Worm (Caenorhabditis elegans) whole organism, late embryonic: ENCODE data around the gene cyp-33C5.

Source experiments
- C38D4.7 ChIP-seq: fragments of 200-800 bp; sonication (Bioruptor generic); optimal IDR thresholded peaks from 2 replicates; lab custom pipeline; 2018; ENCODE audit warnings: mild to moderate bottlenecking, missing genetic modification characterization, moderate library complexity, missing compliant biosample characterization
- F13H6.1 ChIP-seq: sonication (generic microtip); optimal IDR thresholded peaks from 2 replicates; lab custom pipeline; 2016; ENCODE audit warnings: missing genetic modification characterization, missing compliant biosample characterization
- K09A11.1 ChIP-seq: sonication (generic microtip); optimal IDR thresholded peaks from 2 replicates; lab custom pipeline; 2017; ENCODE audit warnings: antibody characterized with exemption, mild to moderate bottlenecking, missing genetic modification characterization, missing compliant biosample characterization; ENCODE audit not compliant: insufficient read depth
- Y22D7AL.16 ChIP-seq: sonication (generic microtip); optimal IDR thresholded peaks from 2 replicates; lab custom pipeline; 2016; ENCODE audit warnings: missing genetic modification characterization, missing compliant biosample characterization
- ahr-1 ChIP-seq: sonication (generic microtip); optimal IDR thresholded peaks from 2 replicates; lab custom pipeline; 2016; ENCODE audit warnings: missing genetic modification characterization, missing compliant biosample characterization
- ama-1 ChIP-seq: fragments of 150-350 bp; optimal IDR thresholded peaks from 2 replicates; lab custom pipeline; 2014
- ceh-14 ChIP-seq: sonication (generic microtip); optimal IDR thresholded peaks from 2 replicates; lab custom pipeline; 2016; ENCODE audit warnings: missing genotype, missing genetic modification characterization, missing compliant biosample characterization
- ceh-18 ChIP-seq: sonication (generic microtip); optimal IDR thresholded peaks from 2 replicates; lab custom pipeline; 2016; ENCODE audit warnings: missing genetic modification characterization, missing compliant biosample characterization
- ceh-19 ChIP-seq: fragments of 200-800 bp; sonication (Bioruptor generic); optimal IDR thresholded peaks from 2 replicates; lab custom pipeline; 2018; ENCODE audit warnings: mild to moderate bottlenecking, missing genetic modification characterization, missing compliant biosample characterization
- ceh-2 ChIP-seq: sonication (generic microtip); optimal IDR thresholded peaks from 2 replicates; lab custom pipeline; 2016; ENCODE audit warnings: missing genotype, missing genetic modification characterization, missing compliant biosample characterization
- ceh-22 ChIP-seq: sonication (generic microtip); optimal IDR thresholded peaks from 2 replicates; lab custom pipeline; 2017; ENCODE audit warnings: missing biosample characterization, missing genetic modification characterization
- ceh-24 ChIP-seq: sonication (generic microtip); optimal IDR thresholded peaks from 2 replicates; lab custom pipeline; 2016; ENCODE audit warnings: mild to moderate bottlenecking, missing genetic modification characterization, missing compliant biosample characterization
- ceh-31 ChIP-seq: sonication (generic microtip); optimal IDR thresholded peaks from 2 replicates; lab custom pipeline; 2016; ENCODE audit warnings: missing genetic modification characterization, missing compliant biosample characterization
- ceh-45 ChIP-seq: fragments of 200-800 bp; sonication (Bioruptor generic); IDR thresholded peaks from 2 replicates; pipeline ENCODE4 v1.3.6; 2022; ENCODE audit warnings: missing genetic modification reagents, missing genetic modification characterization, missing compliant biosample characterization
- ceh-48 ChIP-seq: sonication (generic microtip); optimal IDR thresholded peaks from 2 replicates; lab custom pipeline; 2016; ENCODE audit warnings: missing genetic modification characterization, inconsistent platforms, missing compliant biosample characterization
- che-1 ChIP-seq: sonication (generic microtip); optimal IDR thresholded peaks from 2 replicates; lab custom pipeline; 2016; ENCODE audit warnings: mild to moderate bottlenecking, missing genetic modification characterization, missing compliant biosample characterization
- elt-2 ChIP-seq: sonication (generic microtip); optimal IDR thresholded peaks from 2 replicates; lab custom pipeline; 2016; ENCODE audit warnings: missing genetic modification reagents, missing genetic modification characterization, missing compliant biosample characterization
- elt-4 ChIP-seq: sonication (generic microtip); optimal IDR thresholded peaks from 2 replicates; lab custom pipeline; 2016; ENCODE audit warnings: missing genetic modification characterization, missing compliant biosample characterization
- fax-1 ChIP-seq: sonication (generic microtip); optimal IDR thresholded peaks from 2 replicates; lab custom pipeline; 2016; ENCODE audit warnings: missing genotype, missing genetic modification characterization, missing compliant biosample characterization
- fkh-10 ChIP-seq: fragments of 150-350 bp; optimal IDR thresholded peaks from 2 replicates; lab custom pipeline; 2014; ENCODE audit warnings: missing biosample characterization, missing genetic modification reagents, missing genetic modification characterization
- fkh-6 ChIP-seq: sonication (generic microtip); optimal IDR thresholded peaks from 2 replicates; lab custom pipeline; 2016; ENCODE audit warnings: missing genetic modification characterization, missing compliant biosample characterization
- gmeb-2 ChIP-seq: sonication (generic microtip); optimal IDR thresholded peaks from 2 replicates; lab custom pipeline; 2016; ENCODE audit warnings: missing genetic modification characterization, inconsistent platforms, missing compliant biosample characterization
- hlh-13 ChIP-seq: fragments of 200-800 bp; sonication (Bioruptor generic); optimal IDR thresholded peaks from 2 replicates; lab custom pipeline; 2018; ENCODE audit warnings: mild to moderate bottlenecking, missing genetic modification characterization, missing compliant biosample characterization
- hlh-30 ChIP-seq: sonication (generic microtip); optimal IDR thresholded peaks from 2 replicates; lab custom pipeline; 2017; ENCODE audit warnings: antibody characterized with exemption, missing genetic modification characterization, missing compliant biosample characterization; ENCODE audit not compliant: insufficient read depth
- hlh-6 ChIP-seq: sonication (generic microtip); optimal IDR thresholded peaks from 2 replicates; lab custom pipeline; 2016; ENCODE audit warnings: missing genotype, missing genetic modification characterization, missing compliant biosample characterization
- lim-6 ChIP-seq: sonication (generic microtip); optimal IDR thresholded peaks from 2 replicates; lab custom pipeline; 2016; ENCODE audit warnings: missing genetic modification characterization, missing compliant biosample characterization
- madf-2 ChIP-seq: sonication (generic microtip); optimal IDR thresholded peaks from 2 replicates; lab custom pipeline; 2017; ENCODE audit warnings: missing genetic modification characterization, missing compliant biosample characterization
- nfya-1 ChIP-seq: sonication (generic microtip); optimal IDR thresholded peaks from 2 replicates; lab custom pipeline; 2017; ENCODE audit warnings: missing genetic modification characterization, mild to moderate bottlenecking, missing compliant biosample characterization, antibody characterized with exemption, moderate library complexity
- nhr-11 ChIP-seq: fragments of 150-350 bp; optimal IDR thresholded peaks from 2 replicates; lab custom pipeline; 2014; ENCODE audit warnings: missing biosample characterization, missing genetic modification characterization
- nhr-232 ChIP-seq: sonication (generic microtip); optimal IDR thresholded peaks from 2 replicates; lab custom pipeline; 2016; ENCODE audit warnings: missing genetic modification characterization, missing compliant biosample characterization
- odd-2 ChIP-seq: sonication (generic microtip); optimal IDR thresholded peaks from 2 replicates; lab custom pipeline; 2017; ENCODE audit warnings: antibody characterized with exemption, mild to moderate bottlenecking, missing genetic modification characterization, missing compliant biosample characterization
- pat-9 ChIP-seq: fragments of 200-800 bp; sonication (Bioruptor generic); optimal IDR thresholded peaks from 2 replicates; lab custom pipeline; 2018; ENCODE audit warnings: mild to moderate bottlenecking, missing genetic modification characterization, moderate library complexity, missing compliant biosample characterization
- ref-2 ChIP-seq: sonication (generic microtip); optimal IDR thresholded peaks from 2 replicates; lab custom pipeline; 2016; ENCODE audit warnings: missing genetic modification characterization, missing compliant biosample characterization
- sdc-2 ChIP-seq: sonication (generic microtip); optimal IDR thresholded peaks from 2 replicates; lab custom pipeline; 2016; ENCODE audit warnings: missing genotype, missing genetic modification characterization, missing compliant biosample characterization
- sox-2 ChIP-seq: fragments of 200-800 bp; sonication (Bioruptor generic); IDR thresholded peaks from 2 replicates; pipeline ENCODE4 v1.3.6; 2022; ENCODE audit warnings: missing genetic modification reagents, missing genetic modification characterization, missing compliant biosample characterization
- syd-9 ChIP-seq: sonication (generic microtip); optimal IDR thresholded peaks from 2 replicates; lab custom pipeline; 2016; ENCODE audit warnings: mild to moderate bottlenecking, missing genetic modification characterization, moderate library complexity, missing compliant biosample characterization
- tbx-7 ChIP-seq: sonication (generic microtip); optimal IDR thresholded peaks from 2 replicates; lab custom pipeline; 2016; ENCODE audit warnings: missing genotype, missing genetic modification characterization, missing compliant biosample characterization
- unc-55 ChIP-seq: sonication (generic microtip); optimal IDR thresholded peaks from 2 replicates; lab custom pipeline; 2017; ENCODE audit warnings: missing biosample characterization, missing genetic modification reagents, missing genetic modification characterization
- unc-86 ChIP-seq: sonication (generic microtip); optimal IDR thresholded peaks from 2 replicates; lab custom pipeline; 2016; ENCODE audit warnings: missing genetic modification characterization, missing compliant biosample characterization

Gene cyp-33C5

ce11 chrV:2285107-2285506 lies 40.3 kb downstream of the cyp-33C5 start, which contains the start of gene nhr-227:
TSS of gene nhr-227 (plus strand) at chrV:2285432.
- no peak for TF ChIP-seq ceh-31
- no peak for TF ChIP-seq Y22D7AL.16
- TF ChIP-seq unc-86 (tag; lab: Kevin White, UChicago) = no peak
- no peak for TF ChIP-seq syd-9 (tag; lab: Kevin White, UChicago)
- no peak for TF ChIP-seq gmeb-2 (tag; lab: Kevin White, UChicago)
- TF ChIP-seq ahr-1 = no peak
- no peak for TF ChIP-seq K09A11.1 (tag; lab: Kevin White, UChicago)
- no peak for TF ChIP-seq ceh-48 (tag; lab: Kevin White, UChicago)
- no peak for TF ChIP-seq nfya-1 (tag; lab: Kevin White, UChicago)
- no peak for TF ChIP-seq ceh-45
- TF ChIP-seq ama-1 (lab: Kevin White, UChicago) = no peak
- TF ChIP-seq C38D4.7 (GFP tag; lab: Kevin White, UChicago) = no peak
- no peak for TF ChIP-seq fax-1
- TF ChIP-seq elt-2 = no peak
- no peak for TF ChIP-seq nhr-11 (tag; lab: Kevin White, UChicago)
- TF ChIP-seq hlh-6 = no peak
- no peak for TF ChIP-seq unc-55 (GFP tag; lab: Kevin White, UChicago)
- TF ChIP-seq ceh-22 (tag; lab: Kevin White, UChicago) = no peak

ce11 chrV:2290329-2290728 lies 45.5 kb downstream of the cyp-33C5 start, which contains the start of gene nhr-225:
TSS of gene nhr-225 (minus strand) at chrV:2290474.
- TF ChIP-seq ceh-22 (tag; lab: Kevin White, UChicago) (no peak), syd-9 (tag; lab: Kevin White, UChicago) (no peak)
- TF ChIP-seq, all 69 proteins: peak for 0

ce11 chrV:2292240-2292639 lies 47.4 kb downstream of the cyp-33C5 start, which contains the start of gene nhr-115:
TSS of gene nhr-115 (plus strand) at chrV:2292540.
- TF ChIP-seq ceh-18 (no peak), ceh-19 (GFP tag; lab: Kevin White, UChicago) (no peak), tbx-7 (tag; lab: Kevin White, UChicago) (no peak), ceh-24 (tag; lab: Kevin White, UChicago) (no peak), sox-2 (no peak), madf-2 (tag; lab: Kevin White, UChicago) (no peak), fkh-10 (GFP tag; lab: Kevin White, UChicago) (no peak), hlh-13 (GFP tag; lab: Kevin White, UChicago) (no peak), ceh-14 (tag; lab: Kevin White, UChicago) (no peak), F13H6.1 (tag; lab: Kevin White, UChicago) (no peak), unc-86 (tag; lab: Kevin White, UChicago) (no peak), che-1 (tag; lab: Kevin White, UChicago) (no peak), odd-2 (tag; lab: Kevin White, UChicago) (no peak), hlh-30 (tag; lab: Kevin White, UChicago) (no peak), fkh-6 (tag; lab: Kevin White, UChicago) (no peak), nfya-1 (tag; lab: Kevin White, UChicago) (no peak), ceh-22 (tag; lab: Kevin White, UChicago) (no peak), ref-2 (tag; lab: Kevin White, UChicago) (no peak)
- TF ChIP-seq, all 69 proteins: peak for 0

ce11 chrV:2294577-2294976 lies 49.8 kb downstream of the cyp-33C5 start, which contains the start of gene nhr-226:
TSS of gene nhr-226 (plus strand) at chrV:2294877.
- TF ChIP-seq unc-86 (tag; lab: Kevin White, UChicago) (no peak), sdc-2 (tag; lab: Kevin White, UChicago) (no peak), ceh-18 (no peak), ceh-2 (tag; lab: Kevin White, UChicago) (no peak), elt-4 (tag; lab: Kevin White, UChicago) (no peak), syd-9 (tag; lab: Kevin White, UChicago) (no peak), lim-6 (no peak), pat-9 (no peak), K09A11.1 (tag; lab: Kevin White, UChicago) (no peak), tbx-7 (tag; lab: Kevin White, UChicago) (no peak), nhr-232 (tag; lab: Kevin White, UChicago) (no peak)
